Fruit fly (Drosophila melanogaster): ENCODE measurements around the gene RasGAP1.

DNA sequence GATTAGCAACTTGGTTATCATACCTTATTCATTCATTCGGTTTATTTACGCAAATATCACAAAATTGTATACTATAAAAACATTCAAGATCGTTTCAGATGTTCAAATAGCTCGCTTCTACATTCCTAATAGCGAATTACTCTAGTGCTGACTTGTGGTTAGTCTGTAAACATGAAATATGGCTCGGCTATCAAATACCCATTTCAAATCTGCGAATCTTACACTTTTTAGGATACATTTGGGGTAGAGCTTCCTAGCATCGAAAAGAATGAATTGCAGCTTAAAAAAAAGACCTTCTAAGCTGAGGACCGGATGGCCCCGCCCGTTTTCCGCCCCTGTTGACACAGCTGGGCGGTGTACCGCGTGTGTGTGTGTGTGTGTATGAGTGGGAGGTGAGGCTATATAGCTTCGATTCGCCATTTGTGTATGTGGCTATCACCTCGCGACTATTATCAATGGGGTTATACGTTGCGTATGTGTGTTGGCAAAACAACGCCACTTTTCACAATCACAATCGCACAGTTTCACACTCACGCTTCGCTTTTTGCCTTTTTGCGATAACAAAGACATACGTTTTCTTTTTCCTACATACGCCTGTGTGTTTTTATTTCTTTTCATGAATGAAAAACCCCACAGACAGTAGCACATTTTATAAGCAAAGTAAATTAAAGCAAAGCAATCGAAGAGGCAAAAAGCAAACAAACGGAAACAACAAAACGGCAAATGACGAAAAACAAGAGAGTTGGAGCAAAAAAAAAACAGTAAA, 8.3 kb downstream of the RasGAP1 start:
- TF ChIP-seq ttk (optimal IDR thresholded peaks at IDR 0.05), result no peak
- TF ChIP-seq Myc (optimal IDR thresholded peaks at IDR 0.05), result no peak
- no peak for TF ChIP-seq insv (optimal IDR thresholded peaks at IDR 0.05)
- TF ChIP-seq psq (optimal IDR thresholded peaks at IDR 0.05), result no peak
- no peak for TF ChIP-seq h (optimal IDR thresholded peaks at IDR 0.05)

All from Kc167 (cell line).